Worm (Caenorhabditis elegans) whole organism, young adult: ENCODE measurements around the gene F25B4.8.

ENCODE experiments used
- B0336.3 ChIP-seq: fragments of 200-800 bp; sonication (Bioruptor generic); IDR thresholded peaks from 2 replicates; pipeline ENCODE4 v1.3.6; 2022; ENCODE audit warnings: missing genetic modification characterization, missing compliant biosample characterization
- D2030.7 ChIP-seq: fragments of 200-800 bp; sonication (Bioruptor generic); IDR thresholded peaks from 2 replicates; pipeline ENCODE4 v1.3.6; 2022; ENCODE audit warnings: missing genetic modification reagents, missing genetic modification characterization, missing compliant biosample characterization
- F10E7.11 ChIP-seq: sonication (generic microtip); optimal IDR thresholded peaks from 2 replicates; lab custom pipeline; 2017; ENCODE audit warnings: mild to moderate bottlenecking, missing genetic modification characterization, moderate library complexity, missing compliant biosample characterization
- F37B4.10 ChIP-seq: fragments of 200-800 bp; sonication (Bioruptor generic); IDR thresholded peaks from 2 replicates; pipeline ENCODE4 v1.3.6; 2022; ENCODE audit warnings: missing genetic modification characterization, missing compliant biosample characterization
- F39B2.1 ChIP-seq: fragments of 200-800 bp; sonication (Bioruptor generic); IDR thresholded peaks from 2 replicates; pipeline ENCODE4 v1.3.6; 2022; ENCODE audit warnings: missing genetic modification reagents, missing genetic modification characterization, missing compliant biosample characterization
- F52B5.7 ChIP-seq: sonication (generic microtip); optimal IDR thresholded peaks from 2 replicates; lab custom pipeline; 2016; ENCODE audit warnings: mild to moderate bottlenecking, missing genetic modification characterization, missing compliant biosample characterization
- F55B11.4 ChIP-seq: sonication (generic microtip); optimal IDR thresholded peaks from 2 replicates; lab custom pipeline; 2016; ENCODE audit warnings: missing compliant biosample characterization, missing genetic modification characterization, borderline replicate concordance; ENCODE audit not compliant: insufficient read depth
- T26A5.8 ChIP-seq: sonication (generic microtip); optimal IDR thresholded peaks from 2 replicates; lab custom pipeline; 2016; ENCODE audit warnings: missing genetic modification characterization, missing compliant biosample characterization
- Y53F4B.3 ChIP-seq: fragments of 200-800 bp; sonication (Bioruptor generic); IDR thresholded peaks from 2 replicates; pipeline ENCODE4 v1.3.6; 2022; ENCODE audit warnings: missing genetic modification reagents, missing genetic modification characterization, missing compliant biosample characterization
- Y95B8A.8 ChIP-seq: fragments of 200-800 bp; sonication (Bioruptor generic); IDR thresholded peaks from 2 replicates; pipeline ENCODE4 v1.3.6; 2022; ENCODE audit warnings: missing genetic modification reagents, missing genetic modification characterization, missing compliant biosample characterization
- ama-1 ChIP-seq, 3 experiments: fragments of 150-350 bp in 1 of 3; sonication (generic microtip) in 2 of 3; optimal IDR thresholded peaks; 2 replicates each; lab custom pipeline; 2014 to 2018; ENCODE audit warnings: missing biosample characterization in 2 of 3, missing genetic modification characterization in 2 of 3, missing genetic modification reagents in 2 of 3
- aptf-3 ChIP-seq: fragments of 200-800 bp; sonication (Bioruptor generic); IDR thresholded peaks from 2 replicates; pipeline ENCODE4 v1.3.6; 2022; ENCODE audit warnings: missing genetic modification characterization, missing compliant biosample characterization
- attf-3 ChIP-seq: fragments of 200-800 bp; sonication (Bioruptor generic); conservative IDR thresholded peaks from 2 replicates; pipeline ENCODE4 v1.3.6; 2022; ENCODE audit warnings: missing genetic modification reagents, missing genetic modification characterization, missing compliant biosample characterization
- attf-6 ChIP-seq: fragments of 200-800 bp; sonication (Bioruptor generic); IDR thresholded peaks from 2 replicates; pipeline ENCODE4 v1.3.6; 2022; ENCODE audit warnings: missing genetic modification reagents, missing genetic modification characterization, missing compliant biosample characterization
- bed-2 ChIP-seq: fragments of 200-800 bp; sonication (Bioruptor generic); IDR thresholded peaks from 2 replicates; pipeline ENCODE4 v1.3.6; 2022; ENCODE audit warnings: missing genetic modification reagents, missing genetic modification characterization, missing compliant biosample characterization
- ccch-3 ChIP-seq: fragments of 200-800 bp; sonication (Bioruptor generic); optimal IDR thresholded peaks from 2 replicates; lab custom pipeline; 2018; ENCODE audit warnings: mild to moderate bottlenecking, missing genetic modification characterization, missing compliant biosample characterization
- ceh-100 ChIP-seq: fragments of 200-800 bp; sonication (Bioruptor generic); IDR thresholded peaks from 2 replicates; pipeline ENCODE4 v1.3.6; 2022; ENCODE audit warnings: missing genetic modification reagents, missing genetic modification characterization, missing compliant biosample characterization
- ceh-27 ChIP-seq: fragments of 200-800 bp; sonication (Bioruptor generic); optimal IDR thresholded peaks from 2 replicates; lab custom pipeline; 2018; ENCODE audit warnings: mild to moderate bottlenecking, missing genetic modification characterization, moderate library complexity, missing compliant biosample characterization
- ceh-40 ChIP-seq: fragments of 200-800 bp; sonication (Bioruptor generic); IDR thresholded peaks from 2 replicates; pipeline ENCODE4 v1.3.6; 2022; ENCODE audit warnings: missing genetic modification characterization, missing compliant biosample characterization
- ceh-91 ChIP-seq: fragments of 200-800 bp; sonication (Bioruptor generic); IDR thresholded peaks from 2 replicates; pipeline ENCODE4 v1.3.6; 2022; ENCODE audit warnings: missing genetic modification reagents, missing genetic modification characterization, missing compliant biosample characterization
- dox-1 ChIP-seq: fragments of 200-800 bp; sonication (Bioruptor generic); IDR thresholded peaks from 2 replicates; pipeline ENCODE4 v1.3.6; 2022; ENCODE audit warnings: missing genetic modification reagents, missing genetic modification characterization, missing compliant biosample characterization
- dpff-1 ChIP-seq: sonication (generic microtip); optimal IDR thresholded peaks from 2 replicates; lab custom pipeline; 2017; ENCODE audit warnings: mild to moderate bottlenecking, missing genetic modification characterization, missing compliant biosample characterization
- efl-1 ChIP-seq: fragments of 150-350 bp; optimal IDR thresholded peaks from 2 replicates; lab custom pipeline; 2014; ENCODE audit warnings: missing biosample characterization, missing genetic modification reagents, missing genetic modification characterization
- egl-44 ChIP-seq: fragments of 200-800 bp; sonication (Bioruptor generic); IDR thresholded peaks from 2 replicates; pipeline ENCODE4 v1.3.6; 2022; ENCODE audit warnings: missing genetic modification reagents, missing genetic modification characterization, missing compliant biosample characterization
- egrh-3 ChIP-seq: fragments of 200-800 bp; sonication (Bioruptor generic); IDR thresholded peaks from 2 replicates; pipeline ENCODE4 v1.3.6; 2022; ENCODE audit warnings: missing genetic modification reagents, missing genetic modification characterization, missing compliant biosample characterization
- gei-17 ChIP-seq: fragments of 200-800 bp; sonication (Bioruptor generic); optimal IDR thresholded peaks from 2 replicates; lab custom pipeline; 2018; ENCODE audit warnings: mild to moderate bottlenecking, missing genetic modification characterization, missing compliant biosample characterization
- hlh-12 ChIP-seq: sonication (generic microtip); optimal IDR thresholded peaks from 2 replicates; lab custom pipeline; 2016; ENCODE audit warnings: missing genetic modification characterization, missing compliant biosample characterization
- hmg-1.2 ChIP-seq: fragments of 200-800 bp; sonication (Bioruptor generic); IDR thresholded peaks from 2 replicates; pipeline ENCODE4 v1.3.6; 2022; ENCODE audit warnings: missing genetic modification reagents, missing genetic modification characterization, missing compliant biosample characterization
- hmg-20 ChIP-seq: fragments of 200-800 bp; sonication (Bioruptor generic); IDR thresholded peaks from 2 replicates; pipeline ENCODE4 v1.3.6; 2022; ENCODE audit warnings: missing genetic modification reagents, missing genetic modification characterization, missing compliant biosample characterization
- hsf-1 ChIP-seq: fragments of 200-800 bp; sonication (Bioruptor generic); IDR thresholded peaks from 2 replicates; pipeline ENCODE4 v1.3.6; 2022; ENCODE audit warnings: missing genetic modification reagents, missing genetic modification characterization, missing compliant biosample characterization
- let-607 ChIP-seq, 2 experiments: fragments of 200-800 bp in 1 of 2; sonication (Bioruptor generic) in 1 of 2; sonication (generic microtip) in 1 of 2; optimal IDR thresholded peaks; 2 replicates each; lab custom pipeline; 2016 to 2018; ENCODE audit warnings: mild to moderate bottlenecking in 2 of 2, missing compliant biosample characterization in 2 of 2, missing genetic modification characterization in 2 of 2, moderate library complexity in 2 of 2, missing genotype in 1 of 2
- lin-26 ChIP-seq: fragments of 200-800 bp; sonication (Bioruptor generic); IDR thresholded peaks from 2 replicates; pipeline ENCODE4 v1.3.6; 2022; ENCODE audit warnings: missing genetic modification reagents, missing genetic modification characterization, missing compliant biosample characterization
- lsl-1 ChIP-seq: fragments of 200-800 bp; sonication (Bioruptor generic); optimal IDR thresholded peaks from 2 replicates; lab custom pipeline; 2018; ENCODE audit warnings: mild to moderate bottlenecking, missing genetic modification characterization, moderate library complexity, missing compliant biosample characterization
- madf-3 ChIP-seq: fragments of 200-800 bp; sonication (Bioruptor generic); IDR thresholded peaks from 2 replicates; pipeline ENCODE4 v1.3.6; 2022; ENCODE audit warnings: missing genetic modification reagents, missing genetic modification characterization, missing compliant biosample characterization
- mcd-1 ChIP-seq: fragments of 200-800 bp; sonication (Bioruptor generic); IDR thresholded peaks from 2 replicates; pipeline ENCODE4 v1.3.6; 2022; ENCODE audit warnings: missing genetic modification reagents, missing genetic modification characterization, missing compliant biosample characterization
- mes-4 ChIP-seq: sonication (generic microtip); optimal IDR thresholded peaks from 2 replicates; lab custom pipeline; 2016; ENCODE audit warnings: missing genotype, missing genetic modification characterization, missing compliant biosample characterization
- nfya-1 ChIP-seq: sonication (generic microtip); optimal IDR thresholded peaks from 2 replicates; lab custom pipeline; 2017; ENCODE audit warnings: antibody characterized with exemption, missing compliant biosample characterization, missing genetic modification characterization, borderline replicate concordance; ENCODE audit not compliant: insufficient read depth
- nhr-27 ChIP-seq: fragments of 200-800 bp; sonication (Bioruptor generic); optimal IDR thresholded peaks from 2 replicates; lab custom pipeline; 2018; ENCODE audit warnings: mild to moderate bottlenecking, missing genetic modification characterization, moderate library complexity, missing compliant biosample characterization
- rpc-1 ChIP-seq, 2 experiments: fragments of 150-350 bp in 1 of 2; sonication (generic microtip) in 1 of 2; optimal IDR thresholded peaks; 2 replicates each; lab custom pipeline; 2014 to 2018; ENCODE audit warnings: missing biosample characterization in 1 of 2, missing genetic modification characterization in 1 of 2, missing genetic modification reagents in 1 of 2, missing genotype in 1 of 2
- snpc-1.1 ChIP-seq: sonication (generic microtip); optimal IDR thresholded peaks from 2 replicates; lab custom pipeline; 2017; ENCODE audit warnings: missing genetic modification characterization, mild to moderate bottlenecking, missing compliant biosample characterization, antibody characterized with exemption, moderate library complexity, missing genotype, missing genetic modification reagents; ENCODE audit not compliant: insufficient read depth
- snpc-1.3 ChIP-seq: sonication (generic microtip); optimal IDR thresholded peaks from 2 replicates; lab custom pipeline; 2017; ENCODE audit warnings: missing genetic modification characterization, mild to moderate bottlenecking, missing compliant biosample characterization, antibody characterized with exemption, moderate library complexity, missing genotype, missing genetic modification reagents; ENCODE audit not compliant: insufficient read depth
- sptf-2 ChIP-seq: fragments of 200-800 bp; sonication (Bioruptor generic); optimal IDR thresholded peaks from 2 replicates; lab custom pipeline; 2018; ENCODE audit warnings: mild to moderate bottlenecking, missing genetic modification characterization, missing compliant biosample characterization
- tbp1 ChIP-seq: fragments of 200-800 bp; sonication (Bioruptor generic); optimal IDR thresholded peaks from 2 replicates; lab custom pipeline; 2018; ENCODE audit warnings: mild to moderate bottlenecking, missing genetic modification characterization, missing compliant biosample characterization
- tlf-1 ChIP-seq: fragments of 200-800 bp; sonication (Bioruptor generic); optimal IDR thresholded peaks from 2 replicates; lab custom pipeline; 2018; ENCODE audit warnings: mild to moderate bottlenecking, missing genetic modification characterization, missing compliant biosample characterization
- unc-130 ChIP-seq: sonication (generic microtip); optimal IDR thresholded peaks from 2 replicates; lab custom pipeline; 2016; ENCODE audit warnings: missing genetic modification reagents, missing genetic modification characterization, missing compliant biosample characterization
- zim-3 ChIP-seq: sonication (generic microtip); optimal IDR thresholded peaks from 2 replicates; lab custom pipeline; 2017; ENCODE audit warnings: mild to moderate bottlenecking, missing genetic modification characterization, moderate library complexity, missing compliant biosample characterization
- ztf-6 ChIP-seq: fragments of 200-800 bp; sonication (Bioruptor generic); IDR thresholded peaks from 2 replicates; pipeline ENCODE4 v1.3.6; 2022; ENCODE audit warnings: missing genetic modification reagents, missing genetic modification characterization, missing compliant biosample characterization

F25B4.8 gene

DNA sequence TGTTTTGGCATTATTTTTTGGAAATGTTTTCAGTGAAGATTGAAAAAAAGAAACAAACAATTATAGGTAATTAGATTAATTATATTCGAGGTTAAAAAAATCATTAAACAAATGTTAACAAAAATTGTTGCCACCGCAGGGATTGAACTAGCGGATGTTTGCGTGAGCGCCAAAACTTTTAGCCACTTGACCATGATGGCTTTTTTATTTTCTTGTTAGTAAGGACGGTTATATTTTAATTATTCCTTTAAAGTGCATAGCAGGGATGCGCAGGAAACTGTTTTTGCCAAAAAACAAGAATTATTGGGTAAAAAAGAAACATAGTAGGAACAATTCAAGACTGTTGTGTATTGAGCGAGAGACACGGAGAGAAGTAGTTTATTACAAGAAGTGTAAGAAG is 24.2 kb downstream of the F25B4.8 start (continued):
- TF ChIP-seq dpff-1 (peak; percentile 56), D2030.7 (GFP tag; lab: Robert Waterston, UW) (peak; percentile 73), Y53F4B.3 (peak; percentile 24; the same call in 1 of the 2 replicates), ceh-91 (GFP tag; lab: Robert Waterston, UW) (peak; percentile 26; the same call in 1 of the 2 replicates), zim-3 (peak; percentile 92), F39B2.1 (0 out of 2 replicates have a peak, but pooled peaks have one; percentile 64), ama-1 (optimal IDR thresholded peaks at IDR 0.05; lab: Kevin White, UChicago) (no peak), ama-1 (GFP tag; optimal IDR thresholded peaks at IDR 0.05; lab: Kevin White, UChicago) (peak; percentile 29 to 73), madf-3 (peak; percentile 74; the same call in 1 of the 2 replicates), aptf-3 (GFP tag; lab: Robert Waterston, UW) (peak; percentile 96; the same call in 1 of the 2 replicates), F10E7.11 (tag; lab: Kevin White, UChicago) (peak; percentile 85), lin-26 (peak; percentile 97), unc-130 (GFP tag; lab: Kevin White, UChicago) (no peak), ceh-100 (GFP tag; lab: Robert Waterston, UW) (peak; percentile 58), nhr-27 (tag; lab: Kevin White, UChicago) (no peak), lsl-1 (GFP tag; lab: Kevin White, UChicago) (peak; percentile 61), F52B5.7 (tag; lab: Kevin White, UChicago) (peak; percentile 79), hmg-1.2 (peak; percentile 65), snpc-1.3 (tag; lab: Kevin White, UChicago) (peak; percentile 38), tlf-1 (peak; percentile 27), B0336.3 (GFP tag; lab: Robert Waterston, UW) (peak; percentile 87), ztf-6 (peak; percentile 70; the same call in 1 of the 2 replicates), attf-3 (GFP tag; lab: Robert Waterston, UW) (no peak), egrh-3 (no peak), F37B4.10 (GFP tag; lab: Robert Waterston, UW) (no peak), snpc-1.1 (tag; lab: Kevin White, UChicago) (peak; percentile 30), mes-4 (tag; lab: Kevin White, UChicago) (peak; percentile 76), bed-2 (no peak), hmg-20 (GFP tag; lab: Robert Waterston, UW) (peak; percentile 80; the same call in 1 of the 2 replicates), Y95B8A.8 (peak; percentile 53; the same call in 1 of the 2 replicates), ceh-40 (GFP tag; lab: Robert Waterston, UW) (peak; percentile 88), hsf-1 (GFP tag; lab: Robert Waterston, UW) (peak; percentile 58; the same call in 1 of the 2 replicates), dox-1 (GFP tag; lab: Robert Waterston, UW) (0 out of 2 replicates have a peak, but pooled peaks have one; percentile 26), egl-44 (peak; percentile 84; the same call in 1 of the 2 replicates), nfya-1 (tag; lab: Kevin White, UChicago) (no peak), hlh-12 (tag; lab: Kevin White, UChicago) (no peak), T26A5.8 (tag; lab: Kevin White, UChicago) (peak; percentile 84), ccch-3 (GFP tag; lab: Kevin White, UChicago) (no peak), rpc-1 (optimal IDR thresholded peaks at IDR 0.05; lab: Kevin White, UChicago) (peak; percentile 92), rpc-1 (tag; optimal IDR thresholded peaks at IDR 0.05; lab: Kevin White, UChicago) (peak; percentile 93), efl-1 (GFP tag; lab: Kevin White, UChicago) (peak; percentile 13), ceh-27 (GFP tag; lab: Kevin White, UChicago) (no peak), F55B11.4 (tag; lab: Kevin White, UChicago) (no peak), tbp1 (peak; percentile 91), sptf-2 (GFP tag; lab: Kevin White, UChicago) (no peak), gei-17 (no peak), mcd-1 (GFP tag; lab: Robert Waterston, UW) (peak; percentile 28; the same call in 1 of the 2 replicates), attf-6 (GFP tag; lab: Robert Waterston, UW) (peak; percentile 85), let-607 (tag; optimal IDR thresholded peaks at IDR 0.05; lab: Kevin White, UChicago) (peak in 1 of 2 experiments; percentile 54)
